Worm (Caenorhabditis elegans) whole organism, midembryonic: ENCODE measurements around the gene F39G3.2.

Source experiments
- T22C8.4 ChIP-seq: fragments of 200-800 bp; sonication (Bioruptor generic); IDR thresholded peaks from 2 replicates; pipeline ENCODE4 v1.3.6; 2022; ENCODE audit warnings: missing genetic modification characterization, missing compliant biosample characterization
- klf-2 ChIP-seq: fragments of 200-800 bp; sonication (Bioruptor generic); conservative IDR thresholded peaks from 2 replicates; pipeline ENCODE4 v1.3.6; 2022; ENCODE audit warnings: missing genetic modification reagents, missing genetic modification characterization, missing compliant biosample characterization
- ref-1 ChIP-seq: fragments of 200-800 bp; sonication (Bioruptor generic); conservative IDR thresholded peaks from 2 replicates; pipeline ENCODE4 v1.3.6; 2022; ENCODE audit warnings: missing genetic modification reagents, missing genetic modification characterization, missing compliant biosample characterization
- ztf-29 ChIP-seq: fragments of 200-800 bp; sonication (Bioruptor generic); IDR thresholded peaks from 2 replicates; pipeline ENCODE4 v1.3.6; 2022; ENCODE audit warnings: missing genetic modification reagents, missing genetic modification characterization, missing compliant biosample characterization

- TF ChIP-seq ztf-29 (GFP tag; lab: Robert Waterston, UW) (no peak), T22C8.4 (GFP tag; lab: Robert Waterston, UW) (no peak), ref-1 (GFP tag; lab: Robert Waterston, UW) (no peak), klf-2 (GFP tag; lab: Robert Waterston, UW) (no peak)
Measured at ce11 chrV:4719965-4720364, 17.7 kb upstream of the F39G3.2 start, which contains the start of gene prx-6.
